Fruit fly (Drosophila melanogaster) Kc167 (cell line): ENCODE results near the gene CG15021.

Experiments
- Myc ChIP-seq: fragments of >200 bp; optimal IDR thresholded peaks from 2 replicates; lab custom pipeline; 2017; ENCODE audit warnings: missing external identifiers
- h ChIP-seq: fragments of >200 bp; optimal IDR thresholded peaks from 3 replicates; lab custom pipeline; 2018; ENCODE audit warnings: missing external identifiers
- psq ChIP-seq: fragments of >200 bp; optimal IDR thresholded peaks from 2 replicates; lab custom pipeline; 2017; ENCODE audit warnings: missing external identifiers
- ttk ChIP-seq: sonication (Bioruptor generic); optimal IDR thresholded peaks from 2 replicates; lab custom pipeline; 2017; ENCODE audit warnings: missing external identifiers

DNA sequence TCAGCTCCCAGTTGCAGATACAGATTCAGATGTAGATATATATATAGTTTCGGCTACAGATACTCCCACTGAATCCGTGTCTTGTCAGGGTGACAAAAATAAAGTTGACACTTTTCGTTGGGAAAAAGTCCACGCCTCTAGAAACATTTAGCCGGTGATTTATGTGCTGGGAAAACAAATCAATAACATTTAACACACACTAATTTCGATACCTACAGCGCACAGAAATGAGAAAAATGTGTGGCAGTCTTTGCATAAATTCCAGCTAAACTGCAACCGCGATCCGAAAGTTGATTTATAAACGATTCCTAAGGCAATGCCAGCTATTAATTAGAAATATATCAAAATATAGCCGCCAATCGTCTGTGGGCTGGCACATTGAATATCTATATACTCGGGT lies 48.3 kb upstream of the CG15021 start:
- no peak for TF ChIP-seq psq (lab: Kevin White, UChicago)
- TF ChIP-seq ttk (lab: Kevin White, UChicago), result no peak
- no peak for TF ChIP-seq h (lab: Kevin White, UChicago)
- no peak for TF ChIP-seq Myc (lab: Kevin White, UChicago)
